Fruit fly (Drosophila melanogaster) whole organism, embryonic: ENCODE results near the gene Gem4b.

Experiments
- Abd-B ChIP-seq: fragments of 200-800 bp; sonication (Bioruptor generic); optimal IDR thresholded peaks from 2 replicates; lab custom pipeline; 2018; ENCODE audit warnings: missing biosample characterization, mild to moderate bottlenecking, missing genetic modification characterization, moderate library complexity
- Antp ChIP-seq: fragments of 200-800 bp; sonication (Bioruptor generic); optimal IDR thresholded peaks from 3 replicates; lab custom pipeline; 2016; ENCODE audit warnings: missing biosample characterization, missing genetic modification characterization
- B-H2 ChIP-seq: fragments of 200-800 bp; sonication (Bioruptor generic); optimal IDR thresholded peaks from 2 replicates; lab custom pipeline; 2018; ENCODE audit warnings: missing biosample characterization, mild to moderate bottlenecking, missing genetic modification characterization
- CG10147 ChIP-seq: fragments of 200-800 bp; sonication (Bioruptor generic); optimal IDR thresholded peaks from 2 replicates; lab custom pipeline; 2019; ENCODE audit warnings: missing biosample characterization, mild to moderate bottlenecking, missing genetic modification characterization, moderate library complexity
- CG10267 ChIP-seq: fragments of 200-800 bp; sonication (Bioruptor generic); optimal IDR thresholded peaks from 2 replicates; lab custom pipeline; 2018; ENCODE audit warnings: missing biosample characterization, mild to moderate bottlenecking, missing genetic modification characterization, moderate library complexity
- CG10543 ChIP-seq: fragments of 200-800 bp; sonication (Bioruptor generic); optimal IDR thresholded peaks from 3 replicates; lab custom pipeline; 2017; ENCODE audit warnings: missing biosample characterization, mild to moderate bottlenecking, missing genetic modification characterization, moderate library complexity
- CG11085 ChIP-seq: fragments of 200-800 bp; sonication (Bioruptor generic); IDR thresholded peaks from 2 replicates; pipeline ENCODE4 v1.3.6; 2022; ENCODE audit warnings: missing biosample characterization, missing genetic modification characterization
- CG12104 ChIP-seq: fragments of 200-800 bp; sonication (Bioruptor generic); optimal IDR thresholded peaks from 3 replicates; lab custom pipeline; 2016; ENCODE audit warnings: missing biosample characterization, missing genetic modification characterization
- CG14014 ChIP-seq: fragments of 200-800 bp; sonication (Bioruptor generic); IDR thresholded peaks from 2 replicates; pipeline ENCODE4 v1.3.6; 2022; ENCODE audit warnings: missing biosample characterization, missing genetic modification characterization
- CG14860 ChIP-seq: fragments of 200-800 bp; sonication (Bioruptor generic); IDR thresholded peaks from 3 replicates; pipeline ENCODE4 v1.3.6; 2022; ENCODE audit warnings: missing biosample characterization, missing genetic modification characterization; ENCODE audit not compliant: partially characterized antibody
- CG15514 ChIP-seq: fragments of 200-800 bp; sonication (Bioruptor generic); optimal IDR thresholded peaks from 3 replicates; lab custom pipeline; 2017; ENCODE audit warnings: missing biosample characterization, missing genetic modification characterization, mild to moderate bottlenecking, moderate library complexity, missing genetic modification reagents
- CG15696 ChIP-seq: fragments of 200-800 bp; sonication (Bioruptor generic); optimal IDR thresholded peaks from 2 replicates; lab custom pipeline; 2019; ENCODE audit warnings: missing biosample characterization, mild to moderate bottlenecking, missing genetic modification characterization, moderate library complexity
- CG17328 ChIP-seq: fragments of 200-800 bp; sonication (Bioruptor generic); IDR thresholded peaks from 2 replicates; pipeline ENCODE4 v1.3.6; 2022; ENCODE audit warnings: missing biosample characterization, missing genetic modification characterization
- CG18262 ChIP-seq: fragments of 200-800 bp; optimal IDR thresholded peaks from 3 replicates; lab custom pipeline; 2019; ENCODE audit warnings: missing biosample characterization, mild to moderate bottlenecking, missing genetic modification characterization, moderate library complexity
- CG2199 ChIP-seq: fragments of 200-800 bp; sonication (Bioruptor generic); IDR thresholded peaks from 3 replicates; pipeline ENCODE4 v1.3.6; 2022; ENCODE audit warnings: missing biosample characterization, missing genetic modification characterization
- CG2678 ChIP-seq: fragments of 200-800 bp; sonication (Bioruptor generic); optimal IDR thresholded peaks from 3 replicates; lab custom pipeline; 2019; ENCODE audit warnings: missing biosample characterization, mild to moderate bottlenecking, missing genetic modification characterization, moderate library complexity
- CG4328 ChIP-seq: fragments of 200-800 bp; sonication (Bioruptor generic); optimal IDR thresholded peaks from 3 replicates; lab custom pipeline; 2017; ENCODE audit warnings: missing biosample characterization, missing genetic modification reagents, missing genetic modification characterization
- CG4730 ChIP-seq: fragments of 200-800 bp; sonication (Bioruptor generic); IDR thresholded peaks from 2 replicates; pipeline ENCODE4 v1.3.6; 2022; ENCODE audit warnings: missing biosample characterization, missing genetic modification characterization
- CG4854 ChIP-seq: fragments of 200-800 bp; sonication (Bioruptor generic); optimal IDR thresholded peaks from 2 replicates; lab custom pipeline; 2016; ENCODE audit warnings: missing biosample characterization, missing genetic modification characterization, inconsistent platforms
- CG6689 ChIP-seq: fragments of 200-800 bp; sonication (Bioruptor generic); IDR thresholded peaks from 2 replicates; pipeline ENCODE4 v1.3.6; 2022; ENCODE audit warnings: missing biosample characterization, missing genetic modification characterization
- D19B ChIP-seq: fragments of 200-800 bp; sonication (Bioruptor generic); optimal IDR thresholded peaks from 2 replicates; lab custom pipeline; 2017; ENCODE audit warnings: missing biosample characterization, mild to moderate bottlenecking, missing genetic modification characterization
- Dip2 ChIP-seq: fragments of 200-800 bp; sonication (Bioruptor generic); IDR thresholded peaks from 2 replicates; pipeline ENCODE4 v1.3.6; 2022; ENCODE audit warnings: missing biosample characterization, missing genetic modification characterization
- Ets97D ChIP-seq: fragments of 200-800 bp; sonication (Bioruptor generic); optimal IDR thresholded peaks from 3 replicates; lab custom pipeline; 2016; ENCODE audit warnings: missing biosample characterization, missing genetic modification characterization
- Gug ChIP-seq: fragments of 200-800 bp; sonication (Bioruptor generic); IDR thresholded peaks from 4 replicates; pipeline ENCODE4 v1.3.6; 2022; ENCODE audit warnings: missing biosample characterization, missing genetic modification characterization
- HLH4C ChIP-seq: fragments of 200-800 bp; sonication (Bioruptor generic); IDR thresholded peaks from 3 replicates; pipeline ENCODE4 v1.3.6; 2022; ENCODE audit warnings: missing biosample characterization, missing genetic modification characterization; ENCODE audit not compliant: partially characterized antibody
- HLHmδ ChIP-seq: fragments of 200-800 bp; sonication (Bioruptor generic); optimal IDR thresholded peaks from 2 replicates; lab custom pipeline; 2018; ENCODE audit warnings: missing biosample characterization, mild to moderate bottlenecking, missing genetic modification characterization, moderate library complexity
- Hand ChIP-seq: fragments of 200-800 bp; sonication (Bioruptor generic); optimal IDR thresholded peaks from 2 replicates; lab custom pipeline; 2017; ENCODE audit warnings: mild to moderate bottlenecking, missing biosample characterization, missing genetic modification reagents, missing genetic modification characterization
- Hey ChIP-seq: fragments of 200-800 bp; sonication (Bioruptor generic); optimal IDR thresholded peaks from 3 replicates; lab custom pipeline; 2018; ENCODE audit warnings: missing biosample characterization, mild to moderate bottlenecking, missing genetic modification characterization
- Hsf ChIP-seq: fragments of 200-800 bp; sonication (Bioruptor generic); optimal IDR thresholded peaks from 3 replicates; lab custom pipeline; 2016; ENCODE audit warnings: missing biosample characterization, missing genetic modification characterization
- Neu2 ChIP-seq: fragments of 200-800 bp; sonication (Bioruptor generic); optimal IDR thresholded peaks from 3 replicates; lab custom pipeline; 2016; ENCODE audit warnings: missing biosample characterization, missing genetic modification characterization, borderline replicate concordance
- Nf-YC ChIP-seq: fragments of 200-800 bp; optimal IDR thresholded peaks from 3 replicates; lab custom pipeline; 2019; ENCODE audit warnings: missing biosample characterization, mild to moderate bottlenecking, missing genetic modification characterization, moderate library complexity
- NfI ChIP-seq: fragments of 200-800 bp; sonication (Bioruptor generic); optimal IDR thresholded peaks from 3 replicates; lab custom pipeline; 2018; ENCODE audit warnings: missing biosample characterization, mild to moderate bottlenecking, missing genetic modification characterization, moderate library complexity
- Oli ChIP-seq: fragments of 200-800 bp; sonication (Bioruptor generic); optimal IDR thresholded peaks from 2 replicates; lab custom pipeline; 2018; ENCODE audit warnings: missing biosample characterization, mild to moderate bottlenecking, missing genetic modification characterization, moderate library complexity
- Tbp ChIP-seq: fragments of >200 bp; optimal IDR thresholded peaks from 2 replicates; lab custom pipeline; 2018; ENCODE audit warnings: missing biosample characterization, missing genetic modification characterization
- br ChIP-seq: fragments of >200 bp; optimal IDR thresholded peaks from 2 replicates; lab custom pipeline; 2017
- btn ChIP-seq: fragments of 200-800 bp; sonication (Bioruptor generic); optimal IDR thresholded peaks from 2 replicates; lab custom pipeline; 2016; ENCODE audit warnings: missing biosample characterization, missing genetic modification characterization
- cas ChIP-seq: fragments of 200-800 bp; sonication (Bioruptor generic); IDR thresholded peaks from 2 replicates; pipeline ENCODE4 v1.3.6; 2022; ENCODE audit warnings: missing biosample characterization, missing genetic modification characterization
- dmrt11E ChIP-seq: fragments of 200-800 bp; sonication (Bioruptor generic); optimal IDR thresholded peaks from 3 replicates; lab custom pipeline; 2018; ENCODE audit warnings: missing biosample characterization, mild to moderate bottlenecking, missing genetic modification characterization, moderate library complexity
- eve ChIP-seq, 2 experiments: fragments of >200 bp; optimal IDR thresholded peaks; 2 replicates each; lab custom pipeline; 2017; ENCODE audit warnings: missing biosample characterization in 2 of 2, missing genetic modification characterization in 2 of 2
- gcm ChIP-seq: fragments of 200-800 bp; sonication (Bioruptor generic); optimal IDR thresholded peaks from 2 replicates; lab custom pipeline; 2019; ENCODE audit warnings: missing biosample characterization, mild to moderate bottlenecking, missing genetic modification characterization, moderate library complexity
- insv ChIP-seq, 2 experiments: fragments of 200-800 bp; sonication (Bioruptor generic); optimal IDR thresholded peaks; 3 replicates each; lab custom pipeline; 2016 to 2018; ENCODE audit warnings: missing biosample characterization in 2 of 2, missing genetic modification characterization in 2 of 2
- klu ChIP-seq: fragments of 200-800 bp; sonication (Bioruptor generic); IDR thresholded peaks from 2 replicates; pipeline ENCODE4 v1.3.6; 2022; ENCODE audit warnings: missing biosample characterization, missing genetic modification characterization
- mam ChIP-seq: fragments of 200-800 bp; sonication (Bioruptor generic); optimal IDR thresholded peaks from 3 replicates; lab custom pipeline; 2016; ENCODE audit warnings: missing biosample characterization, missing genetic modification characterization
- pb ChIP-seq: fragments of 200-800 bp; sonication (Bioruptor generic); optimal IDR thresholded peaks from 3 replicates; lab custom pipeline; 2016; ENCODE audit warnings: missing biosample characterization, missing genetic modification characterization
- pfk ChIP-seq: fragments of 200-800 bp; sonication (Bioruptor generic); optimal IDR thresholded peaks from 2 replicates; lab custom pipeline; 2018; ENCODE audit warnings: missing biosample characterization, mild to moderate bottlenecking, missing genetic modification characterization, moderate library complexity
- ro ChIP-seq: fragments of 200-800 bp; sonication (Bioruptor generic); IDR thresholded peaks from 2 replicates; pipeline ENCODE4 v1.3.6; 2022; ENCODE audit warnings: missing biosample characterization, missing genetic modification characterization
- sc ChIP-seq, 3 experiments: fragments of >200 bp in 2 of 3; fragments of 200-800 bp in 1 of 3; sonication (Bioruptor generic) in 1 of 3; optimal IDR thresholded peaks; 2 replicates in 2 of 3; 3 replicates in 1 of 3; lab custom pipeline; 2017; ENCODE audit warnings: mild to moderate bottlenecking in 1 of 3, missing biosample characterization in 1 of 3, missing genetic modification characterization in 1 of 3, missing genetic modification reagents in 1 of 3
- sens ChIP-seq: fragments of 200-800 bp; sonication (Bioruptor generic); peaks from one replicate; lab custom pipeline; 2016; ENCODE audit warnings: missing biosample characterization, missing genetic modification characterization
- wdn ChIP-seq: fragments of 200-800 bp; sonication (Bioruptor generic); IDR thresholded peaks from 2 replicates; pipeline ENCODE4 v1.3.6; 2022; ENCODE audit warnings: missing biosample characterization, missing genetic modification characterization
- wor ChIP-seq: fragments of 200-800 bp; sonication (Bioruptor generic); IDR thresholded peaks from 2 replicates; pipeline ENCODE4 v1.3.6; 2022; ENCODE audit warnings: missing biosample characterization, missing genetic modification characterization
- zfh2 ChIP-seq: fragments of 200-800 bp; sonication (Bioruptor generic); optimal IDR thresholded peaks from 2 replicates; lab custom pipeline; 2016; ENCODE audit warnings: missing biosample characterization, missing genetic modification characterization

Gene Gem4b

DNA sequence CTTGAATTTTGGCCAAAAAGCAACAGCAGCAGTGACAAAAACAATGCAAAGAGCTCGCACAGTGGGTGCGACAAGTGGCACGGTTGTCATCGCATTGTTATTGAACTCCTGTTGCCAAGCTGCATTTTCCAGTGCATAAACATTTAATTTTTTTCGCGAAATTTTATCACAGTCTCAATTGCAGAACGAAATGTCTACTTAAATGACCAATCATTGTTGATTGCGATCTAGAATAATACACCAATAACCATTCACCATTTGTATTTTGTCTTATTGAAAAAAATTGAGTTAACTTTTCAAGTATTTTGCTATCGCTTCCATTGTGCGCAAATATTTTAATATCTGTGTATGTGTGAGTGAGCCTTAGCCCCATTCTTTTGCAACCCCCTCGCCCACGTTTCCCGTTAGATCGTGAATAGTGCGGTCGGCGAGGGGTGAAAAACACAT, 9.6 kb downstream of the Gem4b start (continued):
- TF ChIP-seq btn (GFP tag; lab: Kevin White, UChicago) (no peak), Hand (GFP tag; lab: Kevin White, UChicago) (no peak), dmrt11E (no peak), ro (no peak), CG14014 (peak; percentile 43; the same call in 1 of the 2 replicates), sc (optimal IDR thresholded peaks at IDR 0.05; lab: Kevin White, UChicago) (no peak), sc (GFP tag; optimal IDR thresholded peaks at IDR 0.05; lab: Kevin White, UChicago) (no peak), CG4854 (GFP tag; lab: Kevin White, UChicago) (no peak), Gug (peak; percentile 20; the same call in 1 of the 4 replicates), Abd-B (GFP tag; lab: Kevin White, UChicago) (no peak), insv (GFP tag; optimal IDR thresholded peaks at IDR 0.05; lab: Kevin White, UChicago) (no peak), CG15514 (GFP tag; lab: Kevin White, UChicago) (no peak), D19B (GFP tag; lab: Kevin White, UChicago) (peak; percentile 14), wdn (no peak), Tbp (GFP tag; lab: Kevin White, UChicago) (no peak), Hey (tag; lab: Kevin White, UChicago) (no peak), Dip2 (GFP tag; lab: Robert Waterston, UW) (no peak), CG2678 (tag; lab: Kevin White, UChicago) (no peak), HLHmδ (GFP tag; lab: Kevin White, UChicago) (no peak), Hsf (peak; percentile 24), gcm (GFP tag; lab: Kevin White, UChicago) (no peak), B-H2 (GFP tag; lab: Kevin White, UChicago) (no peak), cas (GFP tag; lab: Robert Waterston, UW) (no peak), CG4730 (no peak), CG10543 (no peak), pb (GFP tag; lab: Kevin White, UChicago) (peak; percentile 11), CG14860 (GFP tag; lab: Robert Waterston, UW) (no peak), CG12104 (GFP tag; lab: Kevin White, UChicago) (no peak), Nf-YC (tag; lab: Kevin White, UChicago) (peak; percentile 2), CG10147 (GFP tag; lab: Kevin White, UChicago) (no peak), CG2199 (GFP tag; lab: Robert Waterston, UW) (no peak), Neu2 (no peak), Ets97D (GFP tag; lab: Kevin White, UChicago) (no peak), CG11085 (GFP tag; lab: Robert Waterston, UW) (no peak; the same call in 1 of the 2 replicates), CG18262 (tag; lab: Kevin White, UChicago) (no peak), sens (GFP tag; lab: Kevin White, UChicago) (peak; percentile 82), eve (GFP tag; optimal IDR thresholded peaks at IDR 0.05; lab: Kevin White, UChicago) (no peak), Antp (GFP tag; lab: Kevin White, UChicago) (peak; percentile 7), CG4328 (GFP tag; lab: Kevin White, UChicago) (no peak), HLH4C (GFP tag; lab: Robert Waterston, UW) (no peak), klu (no peak), CG6689 (GFP tag; lab: Robert Waterston, UW) (peak; percentile 13; the same call in 1 of the 2 replicates), NfI (GFP tag; lab: Kevin White, UChicago) (no peak), Oli (tag; lab: Kevin White, UChicago) (no peak), CG17328 (GFP tag; lab: Robert Waterston, UW) (no peak), pfk (GFP tag; lab: Kevin White, UChicago) (no peak), mam (GFP tag; lab: Kevin White, UChicago) (peak; percentile 64), CG10267 (tag; lab: Kevin White, UChicago) (no peak), CG15696 (tag; lab: Kevin White, UChicago) (no peak), zfh2 (peak; percentile 59), wor (GFP tag; lab: Robert Waterston, UW) (no peak), br (lab: Kevin White, UChicago) (no peak)
